Worm (Caenorhabditis elegans) whole organism, midembryonic: Measurements from ENCODE around the gene vit-1.

ENCODE experiments used
- cog-1 ChIP-seq: sonication (generic microtip); optimal IDR thresholded peaks from 2 replicates; lab custom pipeline; 2016; ENCODE audit warnings: missing genetic modification characterization, missing compliant biosample characterization
- klf-2 ChIP-seq: fragments of 200-800 bp; sonication (Bioruptor generic); conservative IDR thresholded peaks from 2 replicates; pipeline ENCODE4 v1.3.6; 2022; ENCODE audit warnings: missing genetic modification reagents, missing genetic modification characterization, missing compliant biosample characterization
- ztf-23 ChIP-seq: fragments of 200-800 bp; sonication (Bioruptor generic); IDR thresholded peaks from 2 replicates; pipeline ENCODE4 v1.3.6; 2022; ENCODE audit warnings: missing genetic modification reagents, missing genetic modification characterization, missing compliant biosample characterization
- ztf-29 ChIP-seq: fragments of 200-800 bp; sonication (Bioruptor generic); IDR thresholded peaks from 2 replicates; pipeline ENCODE4 v1.3.6; 2022; ENCODE audit warnings: missing genetic modification reagents, missing genetic modification characterization, missing compliant biosample characterization

- TF ChIP-seq cog-1 (tag; lab: Kevin White, UChicago) (no peak), klf-2 (GFP tag; lab: Robert Waterston, UW) (no peak), ztf-23 (no peak), ztf-29 (no peak)
Observed at ce11 chrX:7689119-7689518, 38.6 kb upstream of the vit-1 start, which contains the start of gene clik-2.
